Fruit fly (Drosophila melanogaster): ENCODE data around the gene Eip75B.

DNA sequence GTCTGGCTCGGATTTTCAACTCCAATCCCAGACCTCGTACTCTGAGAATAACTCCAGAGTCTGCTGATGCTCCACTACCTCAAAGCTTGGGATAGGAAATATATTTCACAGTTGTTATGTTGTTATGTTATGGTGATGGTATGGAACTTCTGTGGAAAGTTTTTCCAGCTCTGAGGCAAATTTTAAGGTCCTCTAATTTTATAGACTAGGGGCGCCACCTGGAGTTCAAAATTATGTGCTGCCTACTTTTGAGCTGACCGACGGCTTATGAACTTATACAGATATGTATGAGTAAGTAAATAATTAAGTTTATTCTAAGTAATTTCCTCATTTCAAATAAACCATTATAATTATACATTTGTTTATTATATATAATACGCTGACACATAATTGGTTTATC is 18.9 kb upstream of the Eip75B start:
- no peak for TF ChIP-seq ttk (optimal IDR thresholded peaks at IDR 0.05)
- TF ChIP-seq h (optimal IDR thresholded peaks at IDR 0.05): no peak
- no peak for TF ChIP-seq Sin3A (optimal IDR thresholded peaks at IDR 0.05)
- TF ChIP-seq psq (optimal IDR thresholded peaks at IDR 0.05): no peak
- TF ChIP-seq insv (optimal IDR thresholded peaks at IDR 0.05): no peak
- no peak for TF ChIP-seq Myc (optimal IDR thresholded peaks at IDR 0.05)
